Worm (Caenorhabditis elegans) whole organism, young adult: ENCODE results near the gene F35C8.8.
A peak's percentile ranks its signal among the peaks of the same experiment; 100 is the strongest.

Source experiments
- B0019.2 ChIP-seq: fragments of 200-800 bp; sonication (Bioruptor generic); conservative IDR thresholded peaks from 2 replicates; pipeline ENCODE4 v1.3.6; 2022; ENCODE audit warnings: missing genetic modification reagents, missing genetic modification characterization, missing compliant biosample characterization
- B0261.1 ChIP-seq: sonication (generic microtip); optimal IDR thresholded peaks from 2 replicates; lab custom pipeline; 2016; ENCODE audit warnings: mild to moderate bottlenecking, missing genetic modification characterization, moderate library complexity, missing compliant biosample characterization
- B0336.3 ChIP-seq: fragments of 200-800 bp; sonication (Bioruptor generic); IDR thresholded peaks from 2 replicates; pipeline ENCODE4 v1.3.6; 2022; ENCODE audit warnings: missing genetic modification characterization, missing compliant biosample characterization
- C06A6.2 ChIP-seq: fragments of 200-800 bp; sonication (Bioruptor generic); conservative IDR thresholded peaks from 2 replicates; pipeline ENCODE4 v1.3.6; 2022; ENCODE audit warnings: missing genetic modification characterization, missing compliant biosample characterization
- D2030.7 ChIP-seq: fragments of 200-800 bp; sonication (Bioruptor generic); IDR thresholded peaks from 2 replicates; pipeline ENCODE4 v1.3.6; 2022; ENCODE audit warnings: missing genetic modification reagents, missing genetic modification characterization, missing compliant biosample characterization
- F33H1.4 ChIP-seq: fragments of 200-800 bp; sonication (Bioruptor generic); IDR thresholded peaks from 2 replicates; pipeline ENCODE4 v1.3.6; 2022; ENCODE audit warnings: missing genetic modification reagents, missing genetic modification characterization, missing compliant biosample characterization
- F49E8.2 ChIP-seq: sonication (generic microtip); optimal IDR thresholded peaks from 3 replicates; lab custom pipeline; 2017; ENCODE audit warnings: missing genetic modification characterization, mild to moderate bottlenecking, missing compliant biosample characterization, antibody characterized with exemption, moderate library complexity; ENCODE audit not compliant: insufficient read depth
- F52B5.7 ChIP-seq: sonication (generic microtip); optimal IDR thresholded peaks from 2 replicates; lab custom pipeline; 2016; ENCODE audit warnings: mild to moderate bottlenecking, missing genetic modification characterization, missing compliant biosample characterization
- F55B11.4 ChIP-seq: sonication (generic microtip); optimal IDR thresholded peaks from 2 replicates; lab custom pipeline; 2016; ENCODE audit warnings: missing compliant biosample characterization, missing genetic modification characterization, borderline replicate concordance; ENCODE audit not compliant: insufficient read depth
- F57A8.1 ChIP-seq: fragments of 200-800 bp; sonication (Bioruptor generic); optimal IDR thresholded peaks from 2 replicates; lab custom pipeline; 2018; ENCODE audit warnings: mild to moderate bottlenecking, missing genetic modification characterization, moderate library complexity, missing compliant biosample characterization
- Y56A3A.18 ChIP-seq: fragments of 200-800 bp; sonication (Bioruptor generic); IDR thresholded peaks from 2 replicates; pipeline ENCODE4 v1.3.6; 2022; ENCODE audit warnings: missing genetic modification reagents, missing genetic modification characterization, missing compliant biosample characterization
- akir-1 ChIP-seq: fragments of 200-800 bp; sonication (Bioruptor generic); optimal IDR thresholded peaks from 2 replicates; lab custom pipeline; 2018; ENCODE audit warnings: mild to moderate bottlenecking, missing genetic modification characterization, moderate library complexity, missing compliant biosample characterization
- aptf-3 ChIP-seq: fragments of 200-800 bp; sonication (Bioruptor generic); IDR thresholded peaks from 2 replicates; pipeline ENCODE4 v1.3.6; 2022; ENCODE audit warnings: missing genetic modification characterization, missing compliant biosample characterization
- attf-3 ChIP-seq: fragments of 200-800 bp; sonication (Bioruptor generic); conservative IDR thresholded peaks from 2 replicates; pipeline ENCODE4 v1.3.6; 2022; ENCODE audit warnings: missing genetic modification reagents, missing genetic modification characterization, missing compliant biosample characterization
- attf-6 ChIP-seq: fragments of 200-800 bp; sonication (Bioruptor generic); IDR thresholded peaks from 2 replicates; pipeline ENCODE4 v1.3.6; 2022; ENCODE audit warnings: missing genetic modification reagents, missing genetic modification characterization, missing compliant biosample characterization
- bed-2 ChIP-seq: fragments of 200-800 bp; sonication (Bioruptor generic); IDR thresholded peaks from 2 replicates; pipeline ENCODE4 v1.3.6; 2022; ENCODE audit warnings: missing genetic modification reagents, missing genetic modification characterization, missing compliant biosample characterization
- ceh-40 ChIP-seq: fragments of 200-800 bp; sonication (Bioruptor generic); IDR thresholded peaks from 2 replicates; pipeline ENCODE4 v1.3.6; 2022; ENCODE audit warnings: missing genetic modification characterization, missing compliant biosample characterization
- ceh-58 ChIP-seq: fragments of 200-800 bp; sonication (Bioruptor generic); IDR thresholded peaks from 2 replicates; pipeline ENCODE4 v1.3.6; 2022; ENCODE audit warnings: missing genetic modification characterization, missing compliant biosample characterization
- ceh-91 ChIP-seq: fragments of 200-800 bp; sonication (Bioruptor generic); IDR thresholded peaks from 2 replicates; pipeline ENCODE4 v1.3.6; 2022; ENCODE audit warnings: missing genetic modification reagents, missing genetic modification characterization, missing compliant biosample characterization
- egl-18 ChIP-seq: fragments of 200-800 bp; sonication (Bioruptor generic); IDR thresholded peaks from 2 replicates; pipeline ENCODE4 v1.3.6; 2022; ENCODE audit warnings: missing genetic modification reagents, missing genetic modification characterization, missing compliant biosample characterization
- egrh-3 ChIP-seq: fragments of 200-800 bp; sonication (Bioruptor generic); IDR thresholded peaks from 2 replicates; pipeline ENCODE4 v1.3.6; 2022; ENCODE audit warnings: missing genetic modification reagents, missing genetic modification characterization, missing compliant biosample characterization
- ets-4 ChIP-seq: fragments of 200-800 bp; sonication (Bioruptor generic); optimal IDR thresholded peaks from 2 replicates; lab custom pipeline; 2018; ENCODE audit warnings: mild to moderate bottlenecking, missing genetic modification characterization, missing compliant biosample characterization
- gei-17 ChIP-seq: fragments of 200-800 bp; sonication (Bioruptor generic); optimal IDR thresholded peaks from 2 replicates; lab custom pipeline; 2018; ENCODE audit warnings: mild to moderate bottlenecking, missing genetic modification characterization, missing compliant biosample characterization
- hlh-26 ChIP-seq: fragments of 200-800 bp; sonication (Bioruptor generic); conservative IDR thresholded peaks from 2 replicates; pipeline ENCODE4 v1.3.6; 2022; ENCODE audit warnings: missing genetic modification reagents, missing genetic modification characterization, missing compliant biosample characterization
- hmg-1.2 ChIP-seq: fragments of 200-800 bp; sonication (Bioruptor generic); IDR thresholded peaks from 2 replicates; pipeline ENCODE4 v1.3.6; 2022; ENCODE audit warnings: missing genetic modification reagents, missing genetic modification characterization, missing compliant biosample characterization
- hrde-1 ChIP-seq: sonication (generic microtip); optimal IDR thresholded peaks from 2 replicates; lab custom pipeline; 2016; ENCODE audit warnings: missing genetic modification characterization, mild to moderate bottlenecking, missing compliant biosample characterization, moderate library complexity, missing genotype, missing genetic modification reagents, borderline replicate concordance
- let-526 ChIP-seq: fragments of 200-800 bp; sonication (Bioruptor generic); IDR thresholded peaks from 2 replicates; pipeline ENCODE4 v1.3.6; 2022; ENCODE audit warnings: missing genetic modification reagents, missing genetic modification characterization, missing compliant biosample characterization
- lin-35 ChIP-seq, 3 experiments: fragments of 150-350 bp in 2 of 3; sonication (generic microtip) in 1 of 3; optimal IDR thresholded peaks; 2 replicates each; lab custom pipeline; 2014 to 2018; ENCODE audit warnings: missing biosample characterization in 3 of 3, missing genetic modification characterization in 3 of 3, missing genetic modification reagents in 3 of 3
- lin-40 ChIP-seq: sonication (generic microtip); optimal IDR thresholded peaks from 2 replicates; lab custom pipeline; 2016; ENCODE audit warnings: missing genetic modification characterization, mild to moderate bottlenecking, missing compliant biosample characterization, missing genotype, missing genetic modification reagents
- lir-1 ChIP-seq: fragments of 200-800 bp; sonication (Bioruptor generic); conservative IDR thresholded peaks from 2 replicates; pipeline ENCODE4 v1.3.6; 2022; ENCODE audit warnings: missing genetic modification reagents, missing genetic modification characterization, missing compliant biosample characterization
- lsl-1 ChIP-seq: fragments of 200-800 bp; sonication (Bioruptor generic); optimal IDR thresholded peaks from 2 replicates; lab custom pipeline; 2018; ENCODE audit warnings: mild to moderate bottlenecking, missing genetic modification characterization, moderate library complexity, missing compliant biosample characterization
- lsy-27 ChIP-seq: sonication (generic microtip); optimal IDR thresholded peaks from 2 replicates; lab custom pipeline; 2017; ENCODE audit warnings: missing genetic modification characterization, mild to moderate bottlenecking, missing compliant biosample characterization, antibody characterized with exemption, missing genotype, borderline replicate concordance; ENCODE audit not compliant: insufficient read depth
- madf-6 ChIP-seq: fragments of 200-800 bp; sonication (Bioruptor generic); IDR thresholded peaks from 2 replicates; pipeline ENCODE4 v1.3.6; 2022; ENCODE audit warnings: missing genetic modification reagents, missing genetic modification characterization, missing compliant biosample characterization
- madf-8 ChIP-seq: fragments of 200-800 bp; sonication (Bioruptor generic); conservative IDR thresholded peaks from 2 replicates; pipeline ENCODE4 v1.3.6; 2022; ENCODE audit warnings: missing genetic modification reagents, missing genetic modification characterization, missing compliant biosample characterization
- mcd-1 ChIP-seq: fragments of 200-800 bp; sonication (Bioruptor generic); IDR thresholded peaks from 2 replicates; pipeline ENCODE4 v1.3.6; 2022; ENCODE audit warnings: missing genetic modification reagents, missing genetic modification characterization, missing compliant biosample characterization
- mes-4 ChIP-seq: sonication (generic microtip); optimal IDR thresholded peaks from 2 replicates; lab custom pipeline; 2016; ENCODE audit warnings: missing genotype, missing genetic modification characterization, missing compliant biosample characterization
- mxl-1 ChIP-seq: sonication (generic microtip); optimal IDR thresholded peaks from 2 replicates; lab custom pipeline; 2016; ENCODE audit warnings: missing genetic modification characterization, missing compliant biosample characterization
- nfya-2 ChIP-seq: fragments of 200-800 bp; sonication (Bioruptor generic); IDR thresholded peaks from 2 replicates; pipeline ENCODE4 v1.3.6; 2022; ENCODE audit warnings: missing genetic modification reagents, missing genetic modification characterization, missing compliant biosample characterization
- nhr-90 ChIP-seq: sonication (generic microtip); optimal IDR thresholded peaks from 2 replicates; lab custom pipeline; 2016; ENCODE audit warnings: missing genotype, mild to moderate bottlenecking, missing genetic modification characterization, missing compliant biosample characterization
- rcor-1 ChIP-seq: fragments of 200-800 bp; sonication (Bioruptor generic); IDR thresholded peaks from 2 replicates; pipeline ENCODE4 v1.3.6; 2022; ENCODE audit warnings: missing genetic modification reagents, missing genetic modification characterization, missing compliant biosample characterization
- sea-2 ChIP-seq: fragments of 200-800 bp; sonication (Bioruptor generic); IDR thresholded peaks from 2 replicates; pipeline ENCODE4 v1.3.6; 2022; ENCODE audit warnings: missing genetic modification characterization, missing compliant biosample characterization
- snpc-1.1 ChIP-seq: sonication (generic microtip); optimal IDR thresholded peaks from 2 replicates; lab custom pipeline; 2017; ENCODE audit warnings: missing genetic modification characterization, mild to moderate bottlenecking, missing compliant biosample characterization, antibody characterized with exemption, moderate library complexity, missing genotype, missing genetic modification reagents; ENCODE audit not compliant: insufficient read depth
- unc-62 ChIP-seq: fragments of 150-350 bp; optimal IDR thresholded peaks from 2 replicates; lab custom pipeline; 2014; ENCODE audit warnings: missing biosample characterization, missing genetic modification reagents, missing genetic modification characterization
- ztf-22 ChIP-seq: fragments of 200-800 bp; sonication (Bioruptor generic); optimal IDR thresholded peaks from 2 replicates; lab custom pipeline; 2018; ENCODE audit warnings: mild to moderate bottlenecking, missing genetic modification characterization, moderate library complexity, missing compliant biosample characterization
- ztf-25 ChIP-seq: fragments of 200-800 bp; sonication (Bioruptor generic); IDR thresholded peaks from 2 replicates; pipeline ENCODE4 v1.3.6; 2022; ENCODE audit warnings: missing genetic modification reagents, missing genetic modification characterization, missing compliant biosample characterization
- ztf-28 ChIP-seq: fragments of 200-800 bp; sonication (Bioruptor generic); IDR thresholded peaks from 2 replicates; pipeline ENCODE4 v1.3.6; 2022; ENCODE audit warnings: missing genetic modification reagents, missing genetic modification characterization, missing compliant biosample characterization

The F35C8.8 gene

DNA sequence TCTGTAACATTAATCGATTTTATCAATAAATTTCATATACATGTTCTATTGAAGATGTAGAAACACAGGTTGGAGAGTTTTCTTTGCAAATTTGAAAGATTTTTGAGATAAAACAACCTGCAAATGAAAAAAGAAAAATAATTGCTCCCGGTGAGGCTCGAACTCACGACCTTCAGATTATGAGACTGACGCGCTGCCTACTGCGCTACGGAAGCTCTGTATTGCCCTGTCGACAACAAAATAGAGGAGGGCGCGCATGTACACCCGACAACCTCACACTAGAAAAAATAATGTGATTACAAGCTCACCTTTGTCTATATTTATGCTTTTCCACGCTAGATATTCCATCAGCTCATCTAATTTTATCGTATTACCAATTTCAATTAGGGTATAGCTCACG is 34.8 kb upstream of the F35C8.8 start (continued):
- no peak for TF ChIP-seq ztf-22 (GFP tag; lab: Kevin White, UChicago)
- no peak for TF ChIP-seq C06A6.2
- TF ChIP-seq sea-2 = no peak
- TF ChIP-seq ceh-40 (GFP tag; lab: Robert Waterston, UW) = peak; percentile 48; the same call in 1 of the 2 replicates
- peak; percentile 91 for TF ChIP-seq B0261.1 (tag; lab: Kevin White, UChicago)
- peak; percentile 48 for TF ChIP-seq mcd-1 (GFP tag; lab: Robert Waterston, UW)
- peak; percentile 54 for TF ChIP-seq D2030.7 (GFP tag; lab: Robert Waterston, UW)
- peak; percentile 32 for TF ChIP-seq mes-4 (tag; lab: Kevin White, UChicago)
- TF ChIP-seq ztf-25 (GFP tag; lab: Robert Waterston, UW) = 0 out of 2 replicates have a peak, but pooled peaks have one; percentile 51
- TF ChIP-seq lsy-27 (tag; lab: Kevin White, UChicago) = no peak
- no peak for TF ChIP-seq Y56A3A.18
- peak; percentile 74 for TF ChIP-seq hmg-1.2 (GFP tag; lab: Robert Waterston, UW)
- no peak for TF ChIP-seq snpc-1.1
- no peak for TF ChIP-seq F55B11.4
- 0 out of 2 replicates have a peak, but pooled peaks have one; percentile 54 for TF ChIP-seq attf-6
- no peak for TF ChIP-seq F57A8.1 (GFP tag; lab: Kevin White, UChicago)
- peak; percentile 74 for TF ChIP-seq nhr-90 (tag; lab: Kevin White, UChicago)
- no peak for TF ChIP-seq B0019.2 (GFP tag; lab: Robert Waterston, UW)
- TF ChIP-seq B0336.3 (GFP tag; lab: Robert Waterston, UW) = no peak
- no peak for TF ChIP-seq F49E8.2 (tag; lab: Kevin White, UChicago)
- no peak for TF ChIP-seq egl-18 (GFP tag; lab: Robert Waterston, UW)
- no peak for TF ChIP-seq F52B5.7 (tag; lab: Kevin White, UChicago)
- no peak for TF ChIP-seq lin-40
- no peak for TF ChIP-seq nfya-2
- TF ChIP-seq mxl-1 (tag; lab: Kevin White, UChicago) = peak; percentile 77
- TF ChIP-seq akir-1 (GFP tag; lab: Kevin White, UChicago) = no peak
- TF ChIP-seq ceh-91 (GFP tag; lab: Robert Waterston, UW) = no peak
- no peak for TF ChIP-seq lir-1
- 0 out of 2 replicates have a peak, but pooled peaks have one; percentile 17 for TF ChIP-seq egrh-3 (GFP tag; lab: Robert Waterston, UW)
- no peak for TF ChIP-seq ceh-58 (GFP tag; lab: Robert Waterston, UW)
- TF ChIP-seq madf-8 (GFP tag; lab: Robert Waterston, UW) = no peak
- no peak for TF ChIP-seq let-526 (GFP tag; lab: Robert Waterston, UW)
- TF ChIP-seq F33H1.4 (GFP tag; lab: Robert Waterston, UW) = no peak
- TF ChIP-seq ets-4 (GFP tag; lab: Kevin White, UChicago) = no peak
- no peak for TF ChIP-seq bed-2 (GFP tag; lab: Robert Waterston, UW)
- TF ChIP-seq madf-6 (GFP tag; lab: Robert Waterston, UW) = no peak
- TF ChIP-seq gei-17 (GFP tag; lab: Kevin White, UChicago) = no peak
- no peak for TF ChIP-seq lsl-1
- no peak for TF ChIP-seq attf-3 (GFP tag; lab: Robert Waterston, UW)
- TF ChIP-seq aptf-3 = 0 out of 2 replicates have a peak, but pooled peaks have one; percentile 48
- peak; percentile 12 for TF ChIP-seq hrde-1 (tag; lab: Kevin White, UChicago)
- TF ChIP-seq rcor-1 (GFP tag; lab: Robert Waterston, UW) = peak; percentile 74
- 0 out of 2 replicates have a peak, but pooled peaks have one; percentile 17 for TF ChIP-seq ztf-28 (GFP tag; lab: Robert Waterston, UW)
- TF ChIP-seq hlh-26 (GFP tag; lab: Robert Waterston, UW) = no peak
- TF ChIP-seq unc-62 (GFP tag; lab: Kevin White, UChicago) = no peak
- TF ChIP-seq lin-35 (GFP tag; optimal IDR thresholded peaks at IDR 0.05; lab: Kevin White, UChicago) = no peak
